Worm (Caenorhabditis elegans) whole organism, L1 larva: ENCODE measurements around the gene gst-44.

Experiments used
- C04F5.9 ChIP-seq: sonication (generic microtip); optimal IDR thresholded peaks from 2 replicates; lab custom pipeline; 2016; ENCODE audit warnings: missing genetic modification characterization, missing compliant biosample characterization
- F16B12.6 ChIP-seq: fragments of 150-350 bp; optimal IDR thresholded peaks from 2 replicates; lab custom pipeline; 2014; ENCODE audit warnings: missing biosample characterization, missing genetic modification characterization
- Y116A8C.19 ChIP-seq: sonication (generic microtip); optimal IDR thresholded peaks from 2 replicates; lab custom pipeline; 2016; ENCODE audit warnings: missing compliant biosample characterization, missing genetic modification characterization, borderline replicate concordance
- alr-1 ChIP-seq: fragments of 200-800 bp; sonication (Bioruptor generic); optimal IDR thresholded peaks from 2 replicates; lab custom pipeline; 2018; ENCODE audit warnings: borderline replicate concordance, mild to moderate bottlenecking, missing genetic modification characterization, missing compliant biosample characterization
- ama-1 ChIP-seq: fragments of 150-350 bp; optimal IDR thresholded peaks from 2 replicates; lab custom pipeline; 2014
- blmp-1 ChIP-seq: fragments of 150-350 bp; optimal IDR thresholded peaks from 2 replicates; lab custom pipeline; 2014; ENCODE audit warnings: missing biosample characterization, missing genetic modification characterization
- ceh-8 ChIP-seq: fragments of 200-800 bp; sonication (Bioruptor generic); optimal IDR thresholded peaks from 2 replicates; lab custom pipeline; 2018; ENCODE audit warnings: mild to moderate bottlenecking, missing genetic modification characterization, moderate library complexity, missing compliant biosample characterization
- ceh-82 ChIP-seq, 3 experiments: fragments of 150-350 bp in 1 of 3; sonication (generic microtip) in 2 of 3; optimal IDR thresholded peaks; 2 replicates each; lab custom pipeline; 2014 to 2017; ENCODE audit warnings: missing biosample characterization in 3 of 3, missing genetic modification characterization in 3 of 3
- dpl-1 ChIP-seq, 3 experiments: fragments of 150-350 bp in 2 of 3; sonication (generic microtip) in 1 of 3; optimal IDR thresholded peaks; 2 replicates each; lab custom pipeline; 2014 to 2017; ENCODE audit warnings: missing biosample characterization in 3 of 3, missing genetic modification characterization in 3 of 3, missing genetic modification reagents in 3 of 3
- dsc-1 ChIP-seq: sonication (generic microtip); optimal IDR thresholded peaks from 2 replicates; lab custom pipeline; 2016; ENCODE audit warnings: mild to moderate bottlenecking, missing genetic modification characterization, missing compliant biosample characterization
- efl-1 ChIP-seq, 4 experiments: fragments of 150-350 bp; optimal IDR thresholded peaks in 3 of 4; peaks in 1 of 4; 1 replicate in 1 of 4; 2 replicates in 3 of 4; lab custom pipeline; 2014; ENCODE audit warnings: missing biosample characterization in 2 of 4, missing genetic modification characterization in 2 of 4, missing genetic modification reagents in 2 of 4
- efl-3 ChIP-seq: fragments of 200-800 bp; sonication (Bioruptor generic); optimal IDR thresholded peaks from 2 replicates; lab custom pipeline; 2018; ENCODE audit warnings: mild to moderate bottlenecking, missing genetic modification characterization, missing compliant biosample characterization
- egl-13 ChIP-seq: sonication (generic microtip); optimal IDR thresholded peaks from 2 replicates; lab custom pipeline; 2016; ENCODE audit warnings: missing genotype, missing genetic modification reagents, missing genetic modification characterization, missing compliant biosample characterization
- egl-27 ChIP-seq, 2 experiments: fragments of 150-350 bp in 1 of 2; sonication (generic microtip); optimal IDR thresholded peaks; 3 replicates each; lab custom pipeline; 2017 to 2018; ENCODE audit warnings: missing biosample characterization in 2 of 2, missing genetic modification characterization in 2 of 2, missing genetic modification reagents in 2 of 2
- elt-2 ChIP-seq: sonication (generic microtip); optimal IDR thresholded peaks from 2 replicates; lab custom pipeline; 2016; ENCODE audit warnings: missing genetic modification characterization, mild to moderate bottlenecking, inconsistent platforms, missing compliant biosample characterization, missing genetic modification reagents
- elt-3 ChIP-seq, 6 experiments: fragments of 150-350 bp in 1 of 6; sonication (generic microtip); optimal IDR thresholded peaks; 2 replicates each; lab custom pipeline; 2017 to 2018; ENCODE audit warnings: missing biosample characterization in 6 of 6, missing genetic modification characterization in 6 of 6, inconsistent platforms in 1 of 6
- ets-5 ChIP-seq: fragments of 200-800 bp; sonication (Bioruptor generic); IDR thresholded peaks from 2 replicates; pipeline ENCODE4 v1.3.6; 2022; ENCODE audit warnings: missing genetic modification characterization, missing compliant biosample characterization
- fkh-10 ChIP-seq: sonication (generic microtip); optimal IDR thresholded peaks from 2 replicates; lab custom pipeline; 2017; ENCODE audit warnings: missing biosample characterization, missing genetic modification reagents, missing genetic modification characterization
- grh-1 ChIP-seq: fragments of 200-800 bp; sonication (Bioruptor generic); IDR thresholded peaks from 2 replicates; pipeline ENCODE4 v1.3.6; 2022; ENCODE audit warnings: missing genetic modification reagents, missing genetic modification characterization, missing compliant biosample characterization
- hpl-2 ChIP-seq: fragments of 150-350 bp; optimal IDR thresholded peaks from 2 replicates; lab custom pipeline; 2014; ENCODE audit warnings: missing biosample characterization, missing genetic modification reagents, missing genetic modification characterization
- irx-1 ChIP-seq: sonication (generic microtip); optimal IDR thresholded peaks from 2 replicates; lab custom pipeline; 2016; ENCODE audit warnings: missing genetic modification characterization, missing compliant biosample characterization
- lin-14 ChIP-seq: fragments of 200-800 bp; sonication (Bioruptor generic); optimal IDR thresholded peaks from 2 replicates; lab custom pipeline; 2018; ENCODE audit warnings: mild to moderate bottlenecking, missing genetic modification characterization, moderate library complexity, missing compliant biosample characterization
- lin-15B ChIP-seq: fragments of 150-350 bp; sonication (generic microtip); optimal IDR thresholded peaks from 3 replicates; lab custom pipeline; 2014; ENCODE audit warnings: missing biosample characterization, missing genetic modification characterization
- lin-35 ChIP-seq, 2 experiments: fragments of 150-350 bp; optimal IDR thresholded peaks; 2 replicates each; lab custom pipeline; 2014; ENCODE audit warnings: missing biosample characterization in 2 of 2, missing genetic modification characterization in 2 of 2, missing genetic modification reagents in 2 of 2
- lin-39 ChIP-seq: fragments of 150-350 bp; optimal IDR thresholded peaks from 2 replicates; lab custom pipeline; 2014; ENCODE audit warnings: missing biosample characterization, missing genetic modification reagents, missing genetic modification characterization
- lir-3 ChIP-seq: sonication (generic microtip); optimal IDR thresholded peaks from 2 replicates; lab custom pipeline; 2016; ENCODE audit warnings: mild to moderate bottlenecking, missing genetic modification characterization, moderate library complexity, missing compliant biosample characterization; ENCODE audit not compliant: poor library complexity
- mdl-1 ChIP-seq, 2 experiments: fragments of 150-350 bp; optimal IDR thresholded peaks; 2 replicates each; lab custom pipeline; 2014 to 2017; ENCODE audit warnings: missing biosample characterization in 2 of 2, missing genetic modification characterization in 2 of 2, inconsistent platforms in 1 of 2
- nhr-237 ChIP-seq: fragments of 150-350 bp; optimal IDR thresholded peaks from 2 replicates; lab custom pipeline; 2014; ENCODE audit warnings: missing biosample characterization, missing genetic modification characterization
- nhr-28 ChIP-seq: fragments of 150-350 bp; optimal IDR thresholded peaks from 2 replicates; lab custom pipeline; 2014; ENCODE audit warnings: missing biosample characterization, missing genetic modification characterization
- nhr-77 ChIP-seq: fragments of 150-350 bp; optimal IDR thresholded peaks from 2 replicates; lab custom pipeline; 2014; ENCODE audit warnings: missing biosample characterization, missing genetic modification characterization
- nhr-84 ChIP-seq: sonication (generic microtip); optimal IDR thresholded peaks from 2 replicates; lab custom pipeline; 2017; ENCODE audit warnings: missing biosample characterization, missing genetic modification characterization
- nhr-85 ChIP-seq: sonication (generic microtip); peaks from one replicate; lab custom pipeline; 2016; ENCODE audit warnings: missing genetic modification characterization, inconsistent platforms, missing compliant biosample characterization
- nhr-90 ChIP-seq: sonication (generic microtip); optimal IDR thresholded peaks from 2 replicates; lab custom pipeline; 2016; ENCODE audit warnings: mild to moderate bottlenecking, missing genetic modification characterization, missing compliant biosample characterization; ENCODE audit not compliant: poor library complexity
- pag-3 ChIP-seq: sonication (generic microtip); optimal IDR thresholded peaks from 2 replicates; lab custom pipeline; 2017; ENCODE audit warnings: missing genetic modification characterization, mild to moderate bottlenecking, missing compliant biosample characterization, antibody characterized with exemption, borderline replicate concordance; ENCODE audit not compliant: insufficient read depth
- pqm-1 ChIP-seq: sonication (generic microtip); optimal IDR thresholded peaks from 3 replicates; lab custom pipeline; 2017; ENCODE audit warnings: missing biosample characterization, missing genetic modification characterization
- rnt-1 ChIP-seq: sonication (generic microtip); optimal IDR thresholded peaks from 2 replicates; lab custom pipeline; 2016; ENCODE audit warnings: mild to moderate bottlenecking, missing genetic modification characterization, moderate library complexity, missing compliant biosample characterization
- skn-1 ChIP-seq: fragments of 150-350 bp; optimal IDR thresholded peaks from 2 replicates; lab custom pipeline; 2014; ENCODE audit warnings: missing biosample characterization, missing genetic modification characterization
- snpc-4 ChIP-seq: fragments of 150-350 bp; optimal IDR thresholded peaks from 2 replicates; lab custom pipeline; 2014; ENCODE audit warnings: missing biosample characterization, missing genetic modification characterization
- sup-37 ChIP-seq: fragments of 200-800 bp; sonication (Bioruptor generic); optimal IDR thresholded peaks from 2 replicates; lab custom pipeline; 2018; ENCODE audit warnings: mild to moderate bottlenecking, missing genetic modification characterization, missing compliant biosample characterization
- unc-130 ChIP-seq: fragments of 150-350 bp; optimal IDR thresholded peaks from 2 replicates; lab custom pipeline; 2017; ENCODE audit warnings: missing biosample characterization, missing genetic modification characterization, inconsistent platforms
- unc-30 ChIP-seq: sonication (generic microtip); optimal IDR thresholded peaks from 2 replicates; lab custom pipeline; 2017; ENCODE audit warnings: missing biosample characterization, missing genetic modification characterization
- unc-62 ChIP-seq: fragments of 150-350 bp; optimal IDR thresholded peaks from 2 replicates; lab custom pipeline; 2014; ENCODE audit warnings: missing biosample characterization, missing genetic modification reagents, missing genetic modification characterization
- unc-86 ChIP-seq: sonication (generic microtip); optimal IDR thresholded peaks from 2 replicates; lab custom pipeline; 2016; ENCODE audit warnings: missing genetic modification characterization, missing compliant biosample characterization
- unc-98 ChIP-seq: fragments of 200-800 bp; sonication (Bioruptor generic); IDR thresholded peaks from 2 replicates; pipeline ENCODE4 v1.3.6; 2022; ENCODE audit warnings: missing genetic modification characterization, missing compliant biosample characterization
- ztf-11 ChIP-seq, 2 experiments: sonication (generic microtip); optimal IDR thresholded peaks; 2 replicates each; lab custom pipeline; 2016 to 2017; ENCODE audit warnings: missing genetic modification characterization in 2 of 2, missing biosample characterization in 1 of 2, missing compliant biosample characterization in 1 of 2
- ztf-4 ChIP-seq: fragments of 150-350 bp; optimal IDR thresholded peaks from 2 replicates; lab custom pipeline; 2014; ENCODE audit warnings: missing biosample characterization, missing genetic modification characterization

The gst-44 gene

ce11 chrV:16355941-16356340 lies 34.8 kb upstream of the gst-44 start (continued):
- TF ChIP-seq rnt-1 (tag; lab: Kevin White, UChicago) = peak; percentile 86
- TF ChIP-seq unc-130 (tag; lab: Kevin White, UChicago) = no peak
- no peak for TF ChIP-seq hpl-2 (GFP tag; lab: Kevin White, UChicago)
- TF ChIP-seq sup-37 (GFP tag; lab: Kevin White, UChicago) = peak; percentile 61
- TF ChIP-seq snpc-4 (tag; lab: Kevin White, UChicago) = peak; percentile 86
- TF ChIP-seq grh-1 (GFP tag; lab: Robert Waterston, UW) = no peak
- TF ChIP-seq skn-1 (tag; lab: Kevin White, UChicago) = peak; percentile 89
- peak; percentile 60 for TF ChIP-seq ceh-8 (GFP tag; lab: Kevin White, UChicago)
- TF ChIP-seq lin-14 (GFP tag; lab: Kevin White, UChicago) = peak; percentile 98
- no peak for TF ChIP-seq unc-62
- TF ChIP-seq egl-27 (tag; optimal IDR thresholded peaks at IDR 0.05; lab: Kevin White, UChicago) = peak; percentile 42 to 83
- TF ChIP-seq elt-3 (tag; optimal IDR thresholded peaks at IDR 0.05; lab: Kevin White, UChicago) = peak in 3 of 6 experiments; percentile 75 to 83 (median 81)
- TF ChIP-seq lin-35 (GFP tag; optimal IDR thresholded peaks at IDR 0.05; lab: Kevin White, UChicago) = peak; percentile 72 to 85
- peak; percentile 77 for TF ChIP-seq dsc-1 (tag; lab: Kevin White, UChicago)
- TF ChIP-seq efl-3 = no peak
- TF ChIP-seq lin-39 = no peak
- peak in 1 of 2 experiments; percentile 67 for TF ChIP-seq ztf-11 (tag; optimal IDR thresholded peaks at IDR 0.05; lab: Kevin White, UChicago)
- no peak for TF ChIP-seq unc-30
- TF ChIP-seq Y116A8C.19 (tag; lab: Kevin White, UChicago) = no peak
- peak; percentile 95 for TF ChIP-seq nhr-85 (tag; lab: Kevin White, UChicago)
- no peak for TF ChIP-seq ets-5 (GFP tag; lab: Robert Waterston, UW)
- no peak for TF ChIP-seq unc-98
- no peak for TF ChIP-seq pqm-1 (tag; lab: Kevin White, UChicago)
- TF ChIP-seq fkh-10 (GFP tag; lab: Kevin White, UChicago) = peak; percentile 79
- TF ChIP-seq unc-86 = peak; percentile 89
- TF ChIP-seq alr-1 (tag; lab: Kevin White, UChicago) = no peak
- peak; percentile 12 for TF ChIP-seq lin-15B (tag; lab: Kevin White, UChicago)
- peak; percentile 33 for TF ChIP-seq F16B12.6 (tag; lab: Kevin White, UChicago)
- TF ChIP-seq nhr-237 = peak; percentile 60
- TF ChIP-seq ztf-4 (tag; lab: Kevin White, UChicago) = peak; percentile 67
- no peak for TF ChIP-seq ama-1 (lab: Kevin White, UChicago)
- peak; percentile 67 to 92 for TF ChIP-seq mdl-1 (tag; optimal IDR thresholded peaks at IDR 0.05; lab: Kevin White, UChicago)
- TF ChIP-seq nhr-77 (tag; lab: Kevin White, UChicago) = peak; percentile 81
- TF ChIP-seq blmp-1 (tag; lab: Kevin White, UChicago) = peak; percentile 84
- peak; percentile 81 for TF ChIP-seq irx-1 (tag; lab: Kevin White, UChicago)

DNA sequence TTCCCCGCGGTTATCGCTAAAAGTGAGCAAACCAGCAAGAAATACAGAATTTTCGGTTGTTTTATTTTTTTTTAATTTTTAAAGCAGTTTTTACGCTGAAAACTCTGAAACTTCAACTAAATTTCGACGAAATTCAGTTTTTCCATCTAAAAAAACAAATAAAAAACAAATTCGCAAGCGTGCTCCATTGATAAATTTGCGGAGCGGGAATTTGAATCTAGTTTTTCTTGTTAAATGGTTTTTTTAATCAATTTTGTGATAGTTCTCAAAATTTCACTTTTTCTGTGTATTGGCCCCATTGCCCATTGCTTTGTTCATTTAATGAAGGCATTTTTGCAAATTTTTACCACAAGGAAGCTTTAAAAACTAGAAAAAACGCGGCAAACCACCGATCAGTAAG lies 33.9 kb upstream of the gst-44 start:
- TF ChIP-seq unc-62 (no peak), nhr-90 (tag; lab: Kevin White, UChicago) (no peak), dpl-1 (GFP tag; optimal IDR thresholded peaks at IDR 0.05; lab: Kevin White, UChicago) (peak in 1 of 3 experiments; percentile 41), pag-3 (tag; lab: Kevin White, UChicago) (no peak), efl-1 (optimal IDR thresholded peaks at IDR 0.05; lab: Kevin White, UChicago) (peak in 1 of 2 experiments; percentile 38), efl-1 (GFP tag; optimal IDR thresholded peaks at IDR 0.05 in 1 of 2; lab: Kevin White, UChicago) (peak; percentile 59 to 93)

- TF ChIP-seq unc-130 (tag; lab: Kevin White, UChicago) (no peak), ama-1 (lab: Kevin White, UChicago) (no peak), grh-1 (GFP tag; lab: Robert Waterston, UW) (no peak), nhr-28 (tag; lab: Kevin White, UChicago) (no peak), skn-1 (tag; lab: Kevin White, UChicago) (peak; percentile 5), elt-2 (tag; lab: Kevin White, UChicago) (peak; percentile 43), blmp-1 (tag; lab: Kevin White, UChicago) (peak; percentile 88), nhr-85 (tag; lab: Kevin White, UChicago) (no peak), egl-13 (tag; lab: Kevin White, UChicago) (no peak), lir-3 (tag; lab: Kevin White, UChicago) (no peak), C04F5.9 (tag; lab: Kevin White, UChicago) (no peak), ceh-82 (tag; optimal IDR thresholded peaks at IDR 0.05; lab: Kevin White, UChicago) (peak in 1 of 3 experiments; percentile 5), nhr-90 (tag; lab: Kevin White, UChicago) (no peak), nhr-84 (tag; lab: Kevin White, UChicago) (no peak), alr-1 (tag; lab: Kevin White, UChicago) (no peak)
Measured at ce11 chrV:16357253-16357652, 33.4 kb upstream of the gst-44 start, which contains the start of gene pptr-1. Gene pptr-1 (plus strand): TSS chrV:16357521.
